Worm (Caenorhabditis elegans) whole organism, late embryonic: ENCODE data around the gene fbxb-43.

Source experiments
- F13H6.1 ChIP-seq: sonication (generic microtip); optimal IDR thresholded peaks from 2 replicates; lab custom pipeline; 2016; ENCODE audit warnings: missing genetic modification characterization, missing compliant biosample characterization
- K02D7.2 ChIP-seq: sonication (generic microtip); optimal IDR thresholded peaks from 2 replicates; lab custom pipeline; 2017; ENCODE audit warnings: mild to moderate bottlenecking, missing genetic modification characterization, missing compliant biosample characterization
- ceh-9 ChIP-seq: sonication (generic microtip); optimal IDR thresholded peaks from 2 replicates; lab custom pipeline; 2016; ENCODE audit warnings: mild to moderate bottlenecking, missing genetic modification characterization, inconsistent platforms, missing compliant biosample characterization
- dve-1 ChIP-seq: sonication (generic microtip); optimal IDR thresholded peaks from 2 replicates; lab custom pipeline; 2017; ENCODE audit warnings: antibody characterized with exemption, mild to moderate bottlenecking, missing genetic modification characterization, missing compliant biosample characterization
- elt-2 ChIP-seq: sonication (generic microtip); optimal IDR thresholded peaks from 2 replicates; lab custom pipeline; 2016; ENCODE audit warnings: missing genetic modification reagents, missing genetic modification characterization, missing compliant biosample characterization
- fkh-10 ChIP-seq: fragments of 150-350 bp; optimal IDR thresholded peaks from 2 replicates; lab custom pipeline; 2014; ENCODE audit warnings: missing biosample characterization, missing genetic modification reagents, missing genetic modification characterization
- fkh-6 ChIP-seq: sonication (generic microtip); optimal IDR thresholded peaks from 2 replicates; lab custom pipeline; 2016; ENCODE audit warnings: missing genetic modification characterization, missing compliant biosample characterization
- odd-2 ChIP-seq: sonication (generic microtip); optimal IDR thresholded peaks from 2 replicates; lab custom pipeline; 2017; ENCODE audit warnings: antibody characterized with exemption, mild to moderate bottlenecking, missing genetic modification characterization, missing compliant biosample characterization
- rnt-1 ChIP-seq: sonication (generic microtip); optimal IDR thresholded peaks from 2 replicates; lab custom pipeline; 2016; ENCODE audit warnings: missing genetic modification characterization, missing compliant biosample characterization
- unc-86 ChIP-seq: sonication (generic microtip); optimal IDR thresholded peaks from 2 replicates; lab custom pipeline; 2016; ENCODE audit warnings: missing genetic modification characterization, missing compliant biosample characterization
- ztf-16 ChIP-seq: sonication (generic microtip); optimal IDR thresholded peaks from 2 replicates; lab custom pipeline; 2017; ENCODE audit warnings: missing genetic modification characterization, missing compliant biosample characterization

DNA sequence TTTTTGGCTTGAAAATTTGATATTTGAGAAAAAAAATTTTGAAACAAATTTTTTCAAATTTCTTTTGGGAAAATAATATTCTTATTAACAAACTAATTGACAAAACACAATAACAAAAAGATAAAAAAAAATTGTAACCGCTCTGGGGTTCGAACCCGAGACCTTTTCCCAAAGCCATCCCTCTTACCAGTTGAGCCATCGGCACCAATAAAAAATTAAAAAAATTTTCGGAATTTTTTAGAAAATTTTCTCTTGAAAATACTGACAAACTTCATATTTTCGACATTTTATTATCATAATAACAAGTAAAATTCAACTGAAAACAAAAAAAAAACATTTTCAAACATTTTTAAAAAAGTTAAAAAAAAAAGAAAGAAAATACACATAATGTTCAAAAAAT, 14.1 kb upstream of the fbxb-43 start:
- TF ChIP-seq ztf-16 (tag; lab: Kevin White, UChicago) (no peak), ceh-9 (tag; lab: Kevin White, UChicago) (no peak), rnt-1 (no peak), K02D7.2 (tag; lab: Kevin White, UChicago) (no peak), unc-86 (tag; lab: Kevin White, UChicago) (no peak), fkh-6 (no peak), elt-2 (no peak), dve-1 (tag; lab: Kevin White, UChicago) (no peak), odd-2 (no peak), fkh-10 (no peak), F13H6.1 (tag; lab: Kevin White, UChicago) (no peak)
